Worm (Caenorhabditis elegans) whole organism, late embryonic: ENCODE results near the gene exos-4.2.

ENCODE experiments used
- C08G9.2 ChIP-seq: sonication (generic microtip); optimal IDR thresholded peaks from 2 replicates; lab custom pipeline; 2016; ENCODE audit warnings: mild to moderate bottlenecking, missing genetic modification characterization, moderate library complexity, missing compliant biosample characterization
- C38D4.7 ChIP-seq: fragments of 200-800 bp; sonication (Bioruptor generic); optimal IDR thresholded peaks from 2 replicates; lab custom pipeline; 2018; ENCODE audit warnings: mild to moderate bottlenecking, missing genetic modification characterization, moderate library complexity, missing compliant biosample characterization
- F13H6.1 ChIP-seq: sonication (generic microtip); optimal IDR thresholded peaks from 2 replicates; lab custom pipeline; 2016; ENCODE audit warnings: missing genetic modification characterization, missing compliant biosample characterization
- K09A11.1 ChIP-seq: sonication (generic microtip); optimal IDR thresholded peaks from 2 replicates; lab custom pipeline; 2017; ENCODE audit warnings: antibody characterized with exemption, mild to moderate bottlenecking, missing genetic modification characterization, missing compliant biosample characterization; ENCODE audit not compliant: insufficient read depth
- ama-1 ChIP-seq: fragments of 150-350 bp; optimal IDR thresholded peaks from 2 replicates; lab custom pipeline; 2014
- ceh-14 ChIP-seq: sonication (generic microtip); optimal IDR thresholded peaks from 2 replicates; lab custom pipeline; 2016; ENCODE audit warnings: missing genotype, missing genetic modification characterization, missing compliant biosample characterization
- ceh-22 ChIP-seq: sonication (generic microtip); optimal IDR thresholded peaks from 2 replicates; lab custom pipeline; 2017; ENCODE audit warnings: missing biosample characterization, missing genetic modification characterization
- ceh-24 ChIP-seq: sonication (generic microtip); optimal IDR thresholded peaks from 2 replicates; lab custom pipeline; 2016; ENCODE audit warnings: mild to moderate bottlenecking, missing genetic modification characterization, missing compliant biosample characterization
- ceh-30 ChIP-seq: fragments of 150-350 bp; optimal IDR thresholded peaks from 2 replicates; lab custom pipeline; 2014; ENCODE audit warnings: missing biosample characterization, missing genetic modification characterization
- ceh-31 ChIP-seq: sonication (generic microtip); optimal IDR thresholded peaks from 2 replicates; lab custom pipeline; 2016; ENCODE audit warnings: missing genetic modification characterization, missing compliant biosample characterization
- ceh-34 ChIP-seq: sonication (generic microtip); optimal IDR thresholded peaks from 2 replicates; lab custom pipeline; 2016; ENCODE audit warnings: mild to moderate bottlenecking, missing genetic modification characterization, missing compliant biosample characterization
- ceh-45 ChIP-seq: fragments of 200-800 bp; sonication (Bioruptor generic); IDR thresholded peaks from 2 replicates; pipeline ENCODE4 v1.3.6; 2022; ENCODE audit warnings: missing genetic modification reagents, missing genetic modification characterization, missing compliant biosample characterization
- dmd-4 ChIP-seq: sonication (generic microtip); optimal IDR thresholded peaks from 2 replicates; lab custom pipeline; 2016; ENCODE audit warnings: borderline replicate concordance, missing genetic modification characterization, missing compliant biosample characterization
- elt-2 ChIP-seq: sonication (generic microtip); optimal IDR thresholded peaks from 2 replicates; lab custom pipeline; 2016; ENCODE audit warnings: missing genetic modification reagents, missing genetic modification characterization, missing compliant biosample characterization
- fkh-10 ChIP-seq: fragments of 150-350 bp; optimal IDR thresholded peaks from 2 replicates; lab custom pipeline; 2014; ENCODE audit warnings: missing biosample characterization, missing genetic modification reagents, missing genetic modification characterization
- fkh-6 ChIP-seq: sonication (generic microtip); optimal IDR thresholded peaks from 2 replicates; lab custom pipeline; 2016; ENCODE audit warnings: missing genetic modification characterization, missing compliant biosample characterization
- gmeb-2 ChIP-seq: sonication (generic microtip); optimal IDR thresholded peaks from 2 replicates; lab custom pipeline; 2016; ENCODE audit warnings: missing genetic modification characterization, inconsistent platforms, missing compliant biosample characterization
- hlh-30 ChIP-seq: sonication (generic microtip); optimal IDR thresholded peaks from 2 replicates; lab custom pipeline; 2017; ENCODE audit warnings: antibody characterized with exemption, missing genetic modification characterization, missing compliant biosample characterization; ENCODE audit not compliant: insufficient read depth
- hlh-6 ChIP-seq: sonication (generic microtip); optimal IDR thresholded peaks from 2 replicates; lab custom pipeline; 2016; ENCODE audit warnings: missing genotype, missing genetic modification characterization, missing compliant biosample characterization
- lim-6 ChIP-seq: sonication (generic microtip); optimal IDR thresholded peaks from 2 replicates; lab custom pipeline; 2016; ENCODE audit warnings: missing genetic modification characterization, missing compliant biosample characterization
- lin-11 ChIP-seq: fragments of 200-800 bp; sonication (Bioruptor generic); optimal IDR thresholded peaks from 2 replicates; lab custom pipeline; 2018; ENCODE audit warnings: mild to moderate bottlenecking, missing genetic modification characterization, missing compliant biosample characterization
- mec-3 ChIP-seq: sonication (generic microtip); optimal IDR thresholded peaks from 2 replicates; lab custom pipeline; 2016; ENCODE audit warnings: borderline replicate concordance, missing genetic modification characterization, missing compliant biosample characterization
- nfya-1 ChIP-seq: sonication (generic microtip); optimal IDR thresholded peaks from 2 replicates; lab custom pipeline; 2017; ENCODE audit warnings: missing genetic modification characterization, mild to moderate bottlenecking, missing compliant biosample characterization, antibody characterized with exemption, moderate library complexity
- nhr-11 ChIP-seq: fragments of 150-350 bp; optimal IDR thresholded peaks from 2 replicates; lab custom pipeline; 2014; ENCODE audit warnings: missing biosample characterization, missing genetic modification characterization
- npax-4 ChIP-seq: sonication (generic microtip); optimal IDR thresholded peaks from 2 replicates; lab custom pipeline; 2016; ENCODE audit warnings: missing genetic modification characterization, missing compliant biosample characterization
- odd-2 ChIP-seq: sonication (generic microtip); optimal IDR thresholded peaks from 2 replicates; lab custom pipeline; 2017; ENCODE audit warnings: antibody characterized with exemption, mild to moderate bottlenecking, missing genetic modification characterization, missing compliant biosample characterization
- pag-3 ChIP-seq: sonication (generic microtip); optimal IDR thresholded peaks from 2 replicates; lab custom pipeline; 2016; ENCODE audit warnings: missing compliant biosample characterization, missing genetic modification characterization, borderline replicate concordance
- pat-9 ChIP-seq: fragments of 200-800 bp; sonication (Bioruptor generic); optimal IDR thresholded peaks from 2 replicates; lab custom pipeline; 2018; ENCODE audit warnings: mild to moderate bottlenecking, missing genetic modification characterization, moderate library complexity, missing compliant biosample characterization
- pax-1 ChIP-seq: fragments of 150-350 bp; optimal IDR thresholded peaks from 2 replicates; lab custom pipeline; 2014; ENCODE audit warnings: missing biosample characterization, missing genetic modification characterization
- pha-4 ChIP-seq: fragments of 150-350 bp; optimal IDR thresholded peaks from 2 replicates; lab custom pipeline; 2018; ENCODE audit warnings: missing biosample characterization, missing genetic modification reagents, missing genetic modification characterization
- rnt-1 ChIP-seq: sonication (generic microtip); optimal IDR thresholded peaks from 2 replicates; lab custom pipeline; 2016; ENCODE audit warnings: missing genetic modification characterization, missing compliant biosample characterization
- sox-2 ChIP-seq: fragments of 200-800 bp; sonication (Bioruptor generic); IDR thresholded peaks from 2 replicates; pipeline ENCODE4 v1.3.6; 2022; ENCODE audit warnings: missing genetic modification reagents, missing genetic modification characterization, missing compliant biosample characterization
- syd-9 ChIP-seq: sonication (generic microtip); optimal IDR thresholded peaks from 2 replicates; lab custom pipeline; 2016; ENCODE audit warnings: mild to moderate bottlenecking, missing genetic modification characterization, moderate library complexity, missing compliant biosample characterization
- tbx-2 ChIP-seq: sonication (generic microtip); optimal IDR thresholded peaks from 2 replicates; lab custom pipeline; 2016; ENCODE audit warnings: missing genetic modification characterization, missing compliant biosample characterization
- tbx-7 ChIP-seq: sonication (generic microtip); optimal IDR thresholded peaks from 2 replicates; lab custom pipeline; 2016; ENCODE audit warnings: missing genotype, missing genetic modification characterization, missing compliant biosample characterization
- ttx-3 ChIP-seq: sonication (generic microtip); optimal IDR thresholded peaks from 2 replicates; lab custom pipeline; 2016; ENCODE audit warnings: missing genetic modification reagents, missing genetic modification characterization, missing compliant biosample characterization
- unc-3 ChIP-seq, 2 experiments: fragments of 200-800 bp in 1 of 2; sonication (Bioruptor generic) in 1 of 2; sonication (generic microtip) in 1 of 2; conservative IDR thresholded peaks in 1 of 2; optimal IDR thresholded peaks in 1 of 2; 2 replicates each; pipeline versions ENCODE4 v1.3.6 to Lab custom; 2016 to 2022; ENCODE audit warnings: missing compliant biosample characterization in 2 of 2, missing genetic modification characterization in 2 of 2, missing genetic modification reagents in 1 of 2
- unc-55 ChIP-seq: sonication (generic microtip); optimal IDR thresholded peaks from 2 replicates; lab custom pipeline; 2017; ENCODE audit warnings: missing biosample characterization, missing genetic modification reagents, missing genetic modification characterization
- zip-5 ChIP-seq: sonication (generic microtip); optimal IDR thresholded peaks from 2 replicates; lab custom pipeline; 2016; ENCODE audit warnings: missing genetic modification characterization, missing compliant biosample characterization

exos-4.2 gene

DNA sequence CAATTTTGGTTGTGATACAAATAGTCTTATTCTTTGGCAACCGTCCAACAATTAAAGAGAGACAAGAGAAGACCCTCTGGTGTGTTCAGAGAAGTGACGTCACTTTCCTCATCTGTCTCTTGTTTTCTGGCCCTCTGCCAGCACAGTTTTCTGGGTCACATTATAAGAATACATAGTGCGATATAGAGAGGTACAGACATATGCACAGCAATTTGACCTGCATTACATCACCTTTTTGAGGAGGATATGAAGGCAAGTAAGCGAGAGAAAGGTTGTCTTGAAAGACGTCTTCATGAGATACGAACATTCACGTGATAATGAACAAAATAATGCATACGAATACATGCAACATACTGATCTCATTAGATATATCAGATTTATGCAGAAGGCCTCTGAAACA, 10.6 kb downstream of the exos-4.2 start:
- TF ChIP-seq tbx-2 (tag; lab: Kevin White, UChicago) = peak; percentile 9
- peak; percentile 60 for TF ChIP-seq hlh-30 (tag; lab: Kevin White, UChicago)
- TF ChIP-seq C38D4.7 (GFP tag; lab: Kevin White, UChicago) = no peak

DNA sequence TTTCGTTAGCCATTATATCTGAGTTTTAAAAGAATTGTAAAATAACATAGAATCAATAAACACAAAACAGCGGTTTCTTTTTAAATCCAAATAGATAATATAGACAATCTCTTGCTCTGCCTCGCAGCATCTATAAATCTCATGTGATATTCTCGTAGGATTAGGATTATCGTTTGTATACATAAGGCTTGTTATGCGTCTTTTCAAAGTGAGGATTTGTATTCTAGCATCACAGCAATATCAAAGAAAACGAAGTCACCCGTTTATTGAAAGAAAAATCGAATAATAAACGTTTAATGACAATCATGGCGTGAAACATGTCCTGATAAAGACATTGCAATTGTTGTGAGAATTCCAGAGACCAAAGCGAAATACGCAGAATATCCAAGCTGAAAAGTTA, 12.4 kb downstream of the exos-4.2 start, which contains the start of the genes T24C4.3 and clc-20:
TSS of gene T24C4.3 (minus strand) at position 101 of the 400 bp plus-strand sequence.
TSS of gene clc-20 (plus strand) at position 211 of the 400 bp plus-strand sequence.
- TF ChIP-seq odd-2 = no peak
- no peak for TF ChIP-seq fkh-6 (tag; lab: Kevin White, UChicago)
- no peak for TF ChIP-seq pax-1 (tag; lab: Kevin White, UChicago)
- no peak for TF ChIP-seq nfya-1 (tag; lab: Kevin White, UChicago)
- no peak for TF ChIP-seq npax-4
- TF ChIP-seq lim-6 (tag; lab: Kevin White, UChicago) = no peak
- no peak for TF ChIP-seq ceh-14 (tag; lab: Kevin White, UChicago)
- no peak for TF ChIP-seq unc-55 (GFP tag; lab: Kevin White, UChicago)
- TF ChIP-seq ama-1 (lab: Kevin White, UChicago) = no peak
- TF ChIP-seq zip-5 (tag; lab: Kevin White, UChicago) = no peak
- TF ChIP-seq nhr-11 (tag; lab: Kevin White, UChicago) = no peak
- TF ChIP-seq ceh-30 = no peak
- no peak for TF ChIP-seq tbx-2 (tag; lab: Kevin White, UChicago)
- no peak for TF ChIP-seq ceh-22 (tag; lab: Kevin White, UChicago)
- no peak for TF ChIP-seq elt-2 (tag; lab: Kevin White, UChicago)
- TF ChIP-seq ceh-45 (GFP tag; lab: Robert Waterston, UW) = no peak
- no peak for TF ChIP-seq pha-4 (tag; lab: Kevin White, UChicago)
- no peak for TF ChIP-seq gmeb-2 (tag; lab: Kevin White, UChicago)

ce11 chrIII:873432-873831, 13.4 kb downstream of the exos-4.2 start, which contains the start of gene clc-19:
Gene clc-19 (minus strand): TSS chrIII:873566.
- TF ChIP-seq syd-9 (tag; lab: Kevin White, UChicago) (no peak), nfya-1 (tag; lab: Kevin White, UChicago) (no peak), lin-11 (tag; lab: Kevin White, UChicago) (no peak), nhr-11 (tag; lab: Kevin White, UChicago) (no peak), rnt-1 (tag; lab: Kevin White, UChicago) (no peak), dmd-4 (tag; lab: Kevin White, UChicago) (no peak), ceh-34 (tag; lab: Kevin White, UChicago) (no peak)

DNA sequence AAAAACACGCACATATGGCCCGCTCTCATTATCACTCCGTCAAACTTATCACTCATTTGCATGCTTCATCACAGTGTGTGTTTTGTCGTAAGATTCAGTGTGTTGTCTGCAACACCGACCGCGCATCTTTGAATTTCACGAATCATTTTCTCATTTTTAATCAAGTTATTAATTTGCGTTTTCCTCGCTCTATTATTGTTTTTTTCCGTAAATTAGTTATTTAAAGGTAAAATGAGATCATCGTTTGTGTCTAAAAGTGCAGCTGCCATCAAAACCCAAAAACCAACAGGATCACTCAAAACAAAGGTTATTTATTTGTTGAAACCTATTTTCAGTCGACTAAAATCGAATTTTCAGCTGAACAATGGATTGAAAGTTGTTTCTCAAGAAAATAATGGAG, 19.6 kb downstream of the exos-4.2 start, which contains the start of the genes T24C4.5 and ucr-2.3:
TSS of gene T24C4.5 (minus strand) at position 101 of the 400 bp plus-strand sequence.
TSS of gene ucr-2.3 (plus strand) at position 227 of the 400 bp plus-strand sequence.
- TF ChIP-seq lin-11 (tag; lab: Kevin White, UChicago) (no peak), ceh-24 (tag; lab: Kevin White, UChicago) (no peak), pat-9 (no peak), hlh-6 (tag; lab: Kevin White, UChicago) (no peak), sox-2 (no peak), C08G9.2 (tag; lab: Kevin White, UChicago) (no peak), F13H6.1 (tag; lab: Kevin White, UChicago) (no peak), hlh-30 (tag; lab: Kevin White, UChicago) (no peak), gmeb-2 (tag; lab: Kevin White, UChicago) (no peak), ceh-31 (tag; lab: Kevin White, UChicago) (no peak)

ce11 chrIII:880840-881239, 20.8 kb downstream of the exos-4.2 start:
- TF ChIP-seq pag-3 = no peak
- TF ChIP-seq ceh-22 (tag; lab: Kevin White, UChicago) = no peak
- TF ChIP-seq ceh-34 (tag; lab: Kevin White, UChicago) = no peak
- no peak for TF ChIP-seq fkh-6 (tag; lab: Kevin White, UChicago)
- no peak for TF ChIP-seq ceh-30
- TF ChIP-seq rnt-1 (tag; lab: Kevin White, UChicago) = no peak
- no peak for TF ChIP-seq F13H6.1 (tag; lab: Kevin White, UChicago)
- TF ChIP-seq tbx-7 (tag; lab: Kevin White, UChicago) = no peak
- no peak for TF ChIP-seq K09A11.1
- no peak for TF ChIP-seq mec-3
- TF ChIP-seq fkh-10 (GFP tag; lab: Kevin White, UChicago) = no peak
- no peak for TF ChIP-seq ttx-3 (tag; lab: Kevin White, UChicago)
- no peak for TF ChIP-seq dmd-4 (tag; lab: Kevin White, UChicago)
- TF ChIP-seq unc-3 (GFP tag; conservative IDR thresholded peaks at IDR 0.05; lab: Robert Waterston, UW) = no peak
- TF ChIP-seq unc-3 (tag; optimal IDR thresholded peaks at IDR 0.05; lab: Kevin White, UChicago) = no peak
- no peak for TF ChIP-seq C08G9.2 (tag; lab: Kevin White, UChicago)
